Fruit fly (Drosophila melanogaster): Measurements from ENCODE around the gene CG8028.

CG8028 gene

DNA sequence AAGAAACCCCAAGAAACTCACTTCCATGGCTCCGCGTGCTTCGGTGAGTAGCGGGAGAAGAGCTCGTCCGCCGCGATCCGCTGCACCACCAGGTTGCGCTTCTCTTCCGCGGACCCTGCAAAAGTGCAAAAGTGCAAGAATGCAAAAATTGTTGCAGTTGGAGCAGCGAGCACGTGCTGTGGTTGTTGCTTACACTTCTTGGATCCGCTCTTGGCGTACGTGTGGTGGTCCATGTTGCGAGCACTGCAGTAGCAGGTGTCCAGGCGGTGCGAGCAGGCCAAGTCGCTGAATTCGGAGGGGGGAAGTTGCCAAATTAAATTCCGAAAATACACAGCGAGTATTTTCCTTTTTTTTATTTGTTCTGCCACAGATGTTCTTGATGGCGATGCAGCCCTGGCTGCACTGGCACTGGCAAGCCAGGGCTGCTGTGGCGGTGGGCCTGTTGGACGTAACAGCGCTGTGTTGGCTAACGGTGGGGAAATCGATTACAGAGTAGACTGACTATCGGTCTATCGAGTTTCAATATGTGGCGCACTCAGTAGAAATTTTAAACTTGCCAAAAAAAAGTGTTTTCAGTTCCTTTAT is 11.6 kb downstream of the CG8028 start, which contains the start of gene CG8010 (continued):
- TF ChIP-seq Vsx1 (GFP tag; optimal IDR thresholded peaks at IDR 0.05) = no peak
- no peak for TF ChIP-seq CG10565 (GFP tag; optimal IDR thresholded peaks at IDR 0.05)
- peak; percentile 12 for TF ChIP-seq CG9797 (GFP tag; optimal IDR thresholded peaks at IDR 0.05)
- peak; percentile 40 for TF ChIP-seq CG10267 (tag; optimal IDR thresholded peaks at IDR 0.05)
- TF ChIP-seq emc (GFP tag; optimal IDR thresholded peaks at IDR 0.05) = no peak
- TF ChIP-seq fd64A (GFP tag; optimal IDR thresholded peaks at IDR 0.05) = no peak
- TF ChIP-seq CG10543 (GFP tag; optimal IDR thresholded peaks at IDR 0.05) = no peak
- TF ChIP-seq CG12769 (tag; optimal IDR thresholded peaks at IDR 0.05) = no peak
- no peak for TF ChIP-seq lola (GFP tag; optimal IDR thresholded peaks at IDR 0.05)
- no peak for TF ChIP-seq Trl (optimal IDR thresholded peaks at IDR 0.05)
- TF ChIP-seq Trl (GFP tag; optimal IDR thresholded peaks at IDR 0.05) = peak; percentile 9
- TF ChIP-seq Rx (GFP tag; IDR thresholded peaks at IDR 0.05) = no peak
- TF ChIP-seq CG18011 (GFP tag; optimal IDR thresholded peaks at IDR 0.05) = no peak
- peak; percentile 39; the same call in 1 of the 2 replicates for TF ChIP-seq Nf-YA (GFP tag; IDR thresholded peaks at IDR 0.05)
- TF ChIP-seq shn (GFP tag; optimal IDR thresholded peaks at IDR 0.05) = no peak
- TF ChIP-seq CG11093 (GFP tag; IDR thresholded peaks at IDR 0.05) = no peak
- TF ChIP-seq sim (GFP tag; IDR thresholded peaks at IDR 0.05) = no peak
- no peak for TF ChIP-seq mam (GFP tag; optimal IDR thresholded peaks at IDR 0.05)
- no peak for TF ChIP-seq Jarid2 (GFP tag; optimal IDR thresholded peaks at IDR 0.05)
- TF ChIP-seq CG4617 (GFP tag; optimal IDR thresholded peaks at IDR 0.05; ENCODE audit: borderline replicate concordance) = peak; percentile 32
- TF ChIP-seq CG13287 (GFP tag; IDR thresholded peaks at IDR 0.05; ENCODE audit: partially characterized antibody) = peak; percentile 73
- no peak for TF ChIP-seq CG12236 (GFP tag; optimal IDR thresholded peaks at IDR 0.05)
- TF ChIP-seq ara (GFP tag; IDR thresholded peaks at IDR 0.05) = no peak
- TF ChIP-seq gem (tag; optimal IDR thresholded peaks at IDR 0.05) = no peak
- no peak for TF ChIP-seq CG9215 (GFP tag; IDR thresholded peaks at IDR 0.05)
- peak; percentile 48; the same call in 1 of the 3 replicates for TF ChIP-seq zfh1 (GFP tag; IDR thresholded peaks at IDR 0.05)
- no peak for TF ChIP-seq CG5180 (GFP tag; optimal IDR thresholded peaks at IDR 0.05)
- no peak for TF ChIP-seq CG8388 (GFP tag; optimal IDR thresholded peaks at IDR 0.05)
- no peak for TF ChIP-seq CG17568 (GFP tag; optimal IDR thresholded peaks at IDR 0.05)
- TF ChIP-seq CG10366 (GFP tag; IDR thresholded peaks at IDR 0.05) = peak; percentile 24; the same call in 1 of the 2 replicates
- TF ChIP-seq Sry-β (GFP tag; optimal IDR thresholded peaks at IDR 0.05) = no peak
- TF ChIP-seq CG7372 (GFP tag; IDR thresholded peaks at IDR 0.05) = no peak
- TF ChIP-seq CG4820 (GFP tag; optimal IDR thresholded peaks at IDR 0.05) = no peak
- TF ChIP-seq CG13424 (tag; optimal IDR thresholded peaks at IDR 0.05) = no peak
- 0 out of 3 replicates have a peak, but pooled peaks have one; percentile 17 for TF ChIP-seq otp (GFP tag; IDR thresholded peaks at IDR 0.05)
- no peak for TF ChIP-seq slp2 (GFP tag; optimal IDR thresholded peaks at IDR 0.05)
- peak; percentile 3 for TF ChIP-seq kah (GFP tag; optimal IDR thresholded peaks at IDR 0.05)
- no peak for TF ChIP-seq CG10209 (GFP tag; optimal IDR thresholded peaks at IDR 0.05)
- TF ChIP-seq CG14441 (GFP tag; IDR thresholded peaks at IDR 0.05) = 0 out of 2 replicates have a peak, but pooled peaks have one; percentile 16
- TF ChIP-seq NC2α (GFP tag; optimal IDR thresholded peaks at IDR 0.05) = no peak
- TF ChIP-seq CG16779 (GFP tag; IDR thresholded peaks at IDR 0.05) = no peak
- peak; percentile 13 for TF ChIP-seq vfl (GFP tag; optimal IDR thresholded peaks at IDR 0.05)
- TF ChIP-seq Lhr (GFP tag; optimal IDR thresholded peaks at IDR 0.05) = no peak
- peak in 1 of 2 experiments; percentile 82 for TF ChIP-seq crp (GFP tag; optimal IDR thresholded peaks at IDR 0.05)
- no peak for TF ChIP-seq CG11085 (GFP tag; IDR thresholded peaks at IDR 0.05)
- TF ChIP-seq Scr (GFP tag; IDR thresholded peaks at IDR 0.05; ENCODE audit: partially characterized antibody) = peak; percentile 41
- TF ChIP-seq gcm2 (GFP tag; optimal IDR thresholded peaks at IDR 0.05) = no peak
- no peak for TF ChIP-seq CG7357 (GFP tag; IDR thresholded peaks at IDR 0.05)
- TF ChIP-seq ttk (GFP tag; IDR thresholded peaks at IDR 0.05) = no peak
- no peak for TF ChIP-seq kay (GFP tag; optimal IDR thresholded peaks at IDR 0.05)
